Worm (Caenorhabditis elegans) whole organism, midembryonic: ENCODE measurements around the gene Y75D11A.2.
"Not testable (repeated sequence)": the region's sequence is repeated elsewhere in the genome, so short reads cannot be mapped to it uniquely, and the experiment has no call there.

ENCODE experiments used
- T22C8.4 ChIP-seq: fragments of 200-800 bp; sonication (Bioruptor generic); IDR thresholded peaks from 2 replicates; pipeline ENCODE4 v1.3.6; 2022; ENCODE audit warnings: missing genetic modification characterization, missing compliant biosample characterization
- cog-1 ChIP-seq: sonication (generic microtip); optimal IDR thresholded peaks from 2 replicates; lab custom pipeline; 2016; ENCODE audit warnings: missing genetic modification characterization, missing compliant biosample characterization
- flt-1 ChIP-seq: fragments of 200-800 bp; sonication (Bioruptor generic); IDR thresholded peaks from 2 replicates; pipeline ENCODE4 v1.3.6; 2022; ENCODE audit warnings: missing genetic modification characterization, missing compliant biosample characterization
- klf-2 ChIP-seq: fragments of 200-800 bp; sonication (Bioruptor generic); conservative IDR thresholded peaks from 2 replicates; pipeline ENCODE4 v1.3.6; 2022; ENCODE audit warnings: missing genetic modification reagents, missing genetic modification characterization, missing compliant biosample characterization
- med-1 ChIP-seq: sonication (generic microtip); optimal IDR thresholded peaks from 2 replicates; lab custom pipeline; 2017; ENCODE audit warnings: missing genetic modification characterization, mild to moderate bottlenecking, missing compliant biosample characterization, antibody characterized with exemption, missing genetic modification reagents; ENCODE audit not compliant: insufficient read depth
- ref-1 ChIP-seq: fragments of 200-800 bp; sonication (Bioruptor generic); conservative IDR thresholded peaks from 2 replicates; pipeline ENCODE4 v1.3.6; 2022; ENCODE audit warnings: missing genetic modification reagents, missing genetic modification characterization, missing compliant biosample characterization
- tab-1 ChIP-seq: fragments of 200-800 bp; sonication (Bioruptor generic); IDR thresholded peaks from 2 replicates; pipeline ENCODE4 v1.3.6; 2022; ENCODE audit warnings: missing genetic modification characterization, missing compliant biosample characterization
- ztf-23 ChIP-seq: fragments of 200-800 bp; sonication (Bioruptor generic); IDR thresholded peaks from 2 replicates; pipeline ENCODE4 v1.3.6; 2022; ENCODE audit warnings: missing genetic modification reagents, missing genetic modification characterization, missing compliant biosample characterization
- ztf-29 ChIP-seq: fragments of 200-800 bp; sonication (Bioruptor generic); IDR thresholded peaks from 2 replicates; pipeline ENCODE4 v1.3.6; 2022; ENCODE audit warnings: missing genetic modification reagents, missing genetic modification characterization, missing compliant biosample characterization

Y75D11A.2 gene

ce11 chrX:1742530-1742929 is at the start of gene Y75D11A.2:
Y75D11A.2 (plus strand) TSS chrX:1742830.
- not testable (repeated sequence) for TF ChIP-seq ztf-29 (GFP tag; lab: Robert Waterston, UW); klf-2 (GFP tag; lab: Robert Waterston, UW); cog-1

DNA sequence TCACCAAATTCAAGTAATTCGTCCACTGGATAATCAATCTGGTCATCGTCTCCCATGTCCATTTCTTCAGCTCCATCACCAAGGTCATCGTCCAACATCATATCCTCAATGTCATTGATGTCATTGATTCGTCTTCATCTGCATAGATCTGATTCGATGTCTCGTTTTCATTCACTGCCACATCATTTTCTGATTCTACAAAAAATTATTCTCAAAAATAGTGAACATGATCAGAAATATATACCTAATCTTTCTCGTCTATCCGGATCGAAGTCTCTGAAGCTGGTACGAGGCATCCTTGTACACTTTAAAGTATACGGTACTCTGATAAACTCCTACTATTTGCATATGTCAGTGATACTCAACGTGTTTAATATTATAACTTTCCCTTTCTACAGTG is 45.8 kb upstream of the Y75D11A.2 start, which contains the start of gene C36C9.4:
Gene C36C9.4 (minus strand): TSS at position 101 of the 400 bp plus-strand sequence.
- TF ChIP-seq klf-2 (GFP tag; lab: Robert Waterston, UW); ref-1; T22C8.4: not testable (repeated sequence)

DNA sequence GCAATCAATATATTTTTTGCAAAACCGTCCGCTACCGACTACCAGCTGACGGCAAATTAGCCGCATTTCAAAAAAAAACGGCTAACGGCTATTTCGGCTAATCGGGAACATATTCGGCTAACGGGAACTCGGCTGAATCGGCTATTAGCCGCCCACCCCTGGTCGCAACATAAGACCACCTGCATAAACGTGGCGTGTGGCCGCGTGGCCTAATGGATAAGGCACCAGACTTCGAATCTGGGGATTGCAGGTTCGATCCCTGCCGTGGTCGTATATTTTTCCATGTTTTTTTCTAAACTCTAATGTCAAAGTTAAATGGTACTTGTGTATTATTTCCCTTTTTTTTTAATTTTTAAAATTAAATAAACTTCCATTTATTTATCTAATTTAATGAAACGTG is 44.2 kb upstream of the Y75D11A.2 start:
- TF ChIP-seq med-1 (no peak), ref-1 (no peak), ztf-29 (GFP tag; lab: Robert Waterston, UW) (no peak), T22C8.4 (no peak), klf-2 (GFP tag; lab: Robert Waterston, UW) (no peak), flt-1 (GFP tag; lab: Robert Waterston, UW) (no peak), ztf-23 (GFP tag; lab: Robert Waterston, UW) (no peak), tab-1 (GFP tag; lab: Robert Waterston, UW) (no peak), cog-1 (no peak)

ce11 chrX:1703049-1703448 is 39.6 kb upstream of the Y75D11A.2 start:
- TF ChIP-seq cog-1 (no peak), ztf-23 (GFP tag; lab: Robert Waterston, UW) (no peak), med-1 (no peak), ztf-29 (GFP tag; lab: Robert Waterston, UW) (no peak), tab-1 (GFP tag; lab: Robert Waterston, UW) (0 out of 2 replicates have a peak, but pooled peaks have one; percentile 26), klf-2 (GFP tag; lab: Robert Waterston, UW) (no peak)

- TF ChIP-seq med-1 (no peak), ztf-23 (GFP tag; lab: Robert Waterston, UW) (no peak), flt-1 (GFP tag; lab: Robert Waterston, UW) (no peak), tab-1 (GFP tag; lab: Robert Waterston, UW) (no peak), klf-2 (GFP tag; lab: Robert Waterston, UW) (no peak), ztf-29 (GFP tag; lab: Robert Waterston, UW) (no peak), T22C8.4 (no peak), ref-1 (no peak), cog-1 (no peak)
These were observed 38.8 kb upstream of the Y75D11A.2 start, which contains the start of gene C36C9.5 for ce11 chrX:1703840-1704239. C36C9.5 (minus strand) TSS chrX:1703940.

ce11 chrX:1706538-1706937 is 36.1 kb upstream of the Y75D11A.2 start, which contains the start of gene F07G6.5:
F07G6.5 (minus strand) TSS chrX:1706638.
- TF ChIP-seq T22C8.4 (no peak), ztf-23 (GFP tag; lab: Robert Waterston, UW) (no peak), klf-2 (GFP tag; lab: Robert Waterston, UW) (no peak), med-1 (no peak), ref-1 (no peak), ztf-29 (GFP tag; lab: Robert Waterston, UW) (no peak), tab-1 (GFP tag; lab: Robert Waterston, UW) (no peak), flt-1 (GFP tag; lab: Robert Waterston, UW) (no peak), cog-1 (no peak)

DNA sequence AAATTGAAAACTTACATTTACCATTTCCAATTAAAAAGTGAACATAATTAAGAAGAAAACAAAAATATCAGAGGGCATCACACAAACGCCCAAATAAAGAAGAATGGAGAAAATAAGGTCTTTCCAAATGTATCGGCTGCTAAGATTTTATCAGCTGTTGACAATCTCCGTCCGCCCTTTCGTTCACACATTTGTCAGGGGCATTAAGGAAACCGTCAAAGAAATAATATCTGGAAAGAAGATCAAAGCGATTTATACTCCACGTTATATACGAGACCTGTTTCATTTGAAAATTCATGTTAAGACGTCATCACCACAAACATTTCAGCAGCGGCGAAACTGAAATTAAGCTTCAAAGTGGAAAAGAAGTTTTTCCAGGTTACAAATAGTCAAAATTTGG is 30.1 kb upstream of the Y75D11A.2 start, which contains the start of gene fbxa-52:
Gene fbxa-52 (minus strand): TSS at position 101 of the 400 bp plus-strand sequence.
- no peak for TF ChIP-seq ztf-29 (GFP tag; lab: Robert Waterston, UW)
- TF ChIP-seq T22C8.4 = no peak
- no peak for TF ChIP-seq cog-1

DNA sequence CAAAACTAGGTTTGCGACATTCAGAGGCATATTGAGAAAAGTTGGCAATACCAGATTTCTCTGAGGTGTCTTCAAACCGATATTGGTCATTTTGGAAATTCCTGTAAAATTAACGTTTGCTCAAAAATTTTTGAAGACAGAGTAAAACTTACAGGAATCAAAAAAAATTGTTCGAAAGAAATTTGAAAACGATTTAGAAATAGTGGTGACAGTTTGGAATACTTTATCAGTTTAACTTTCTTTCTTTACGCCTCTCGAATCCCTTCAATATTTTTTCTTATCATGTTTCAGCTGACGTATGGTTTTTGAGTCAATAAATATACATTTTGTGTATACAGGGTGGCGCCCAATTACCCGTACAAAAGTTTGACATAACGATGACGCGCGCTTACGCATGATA is 24.2 kb upstream of the Y75D11A.2 start, which contains the start of gene fbxa-53:
Gene fbxa-53 (minus strand): TSS at position 101 of the 400 bp plus-strand sequence.
- TF ChIP-seq cog-1 = no peak
- no peak for TF ChIP-seq tab-1 (GFP tag; lab: Robert Waterston, UW)
- no peak for TF ChIP-seq med-1
- TF ChIP-seq ztf-23 (GFP tag; lab: Robert Waterston, UW) = no peak

DNA sequence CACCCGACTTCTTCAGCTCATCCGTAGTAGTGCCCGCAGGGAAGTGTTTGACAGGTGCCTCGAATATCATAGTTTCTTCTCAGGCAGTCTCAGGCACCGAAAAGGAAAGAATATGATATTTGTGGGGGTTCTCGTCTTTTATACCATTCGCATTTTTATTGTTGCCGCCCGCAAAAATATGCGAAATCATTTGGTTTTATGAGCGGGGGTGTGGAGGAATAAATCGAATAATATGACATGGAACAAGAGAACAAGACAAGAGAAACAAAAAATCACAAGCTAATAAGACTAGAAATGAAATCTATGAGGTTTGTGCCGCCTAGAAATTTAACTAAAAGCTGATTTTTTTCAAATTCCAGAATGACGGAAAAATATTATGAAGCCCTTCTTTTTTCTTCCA is 22.3 kb upstream of the Y75D11A.2 start, which contains the start of gene F07G6.8:
Gene F07G6.8 (minus strand): TSS at position 101 of the 400 bp plus-strand sequence.
- TF ChIP-seq cog-1 (no peak), ref-1 (no peak), klf-2 (GFP tag; lab: Robert Waterston, UW) (no peak), T22C8.4 (no peak), med-1 (no peak), flt-1 (GFP tag; lab: Robert Waterston, UW) (no peak), tab-1 (GFP tag; lab: Robert Waterston, UW) (no peak), ztf-29 (GFP tag; lab: Robert Waterston, UW) (no peak), ztf-23 (GFP tag; lab: Robert Waterston, UW) (no peak)

- no peak for TF ChIP-seq med-1
- TF ChIP-seq cog-1 = no peak
- TF ChIP-seq T22C8.4 = no peak
- TF ChIP-seq ztf-23 (GFP tag; lab: Robert Waterston, UW) = no peak
- no peak for TF ChIP-seq flt-1 (GFP tag; lab: Robert Waterston, UW)
- no peak for TF ChIP-seq ztf-29 (GFP tag; lab: Robert Waterston, UW)
- TF ChIP-seq klf-2 (GFP tag; lab: Robert Waterston, UW) = no peak
These were observed 15.6 kb upstream of the Y75D11A.2 start, which contains the start of gene F07G6.2 for ce11 chrX:1727056-1727455. F07G6.2 (plus strand) TSS chrX:1727356.

ce11 chrX:1729558-1729957 is 13.1 kb upstream of the Y75D11A.2 start, which contains the start of gene dgn-3:
dgn-3 (plus strand) TSS chrX:1729858.
- TF ChIP-seq ref-1 = no peak
- TF ChIP-seq tab-1 (GFP tag; lab: Robert Waterston, UW) = no peak
- TF ChIP-seq klf-2 (GFP tag; lab: Robert Waterston, UW) = no peak
- TF ChIP-seq cog-1 = no peak
- TF ChIP-seq ztf-23 (GFP tag; lab: Robert Waterston, UW) = no peak
